Worm (Caenorhabditis elegans): ENCODE results near the gene C45G9.14.
A peak's percentile ranks its signal among the peaks of the same experiment; 100 is the strongest.

C45G9.14 gene

DNA sequence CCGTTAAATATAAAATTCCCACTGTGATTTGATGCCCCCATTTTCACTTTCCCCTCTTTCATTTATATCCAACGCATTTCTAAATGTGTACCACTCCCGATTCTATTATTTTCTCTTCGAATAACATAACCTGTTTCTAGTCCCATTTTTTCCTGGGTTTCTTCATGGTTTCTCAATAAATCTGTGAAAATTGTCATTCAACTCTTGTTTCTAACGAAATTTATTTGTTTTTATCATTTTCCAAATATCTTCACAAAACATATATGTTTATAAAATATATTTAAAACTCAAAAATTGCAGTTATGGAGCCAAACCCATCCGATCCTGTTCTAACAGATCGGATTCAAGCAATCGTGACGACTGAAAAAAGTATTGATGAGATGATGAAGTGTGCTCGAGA, 23.9 kb upstream of the C45G9.14 start, which contains the start of gene mdt-11:
Gene mdt-11, plus strand, starts transcription at position 301 of the 400 bp plus-strand sequence.
- TF ChIP-seq lin-39 (tag; optimal IDR thresholded peaks at IDR 0.05) (no peak), nhr-43 (tag; optimal IDR thresholded peaks at IDR 0.05; ENCODE audit: poor library complexity, severe bottlenecking) (no peak), unc-39 (tag; optimal IDR thresholded peaks at IDR 0.05) (no peak), nhr-28 (tag; optimal IDR thresholded peaks at IDR 0.05) (no peak), hmg-11 (tag; optimal IDR thresholded peaks at IDR 0.05) (no peak), mdl-1 (tag; optimal IDR thresholded peaks at IDR 0.05) (no peak), ama-1 (optimal IDR thresholded peaks at IDR 0.05) (no peak), tbx-2 (tag; optimal IDR thresholded peaks at IDR 0.05) (no peak), nhr-76 (tag; optimal IDR thresholded peaks at IDR 0.05) (no peak), lin-15B (tag; optimal IDR thresholded peaks at IDR 0.05) (no peak), ceh-9 (tag; optimal IDR thresholded peaks at IDR 0.05) (no peak), nhr-12 (tag; optimal IDR thresholded peaks at IDR 0.05) (no peak), nfya-1 (tag; optimal IDR thresholded peaks at IDR 0.05; ENCODE audit: insufficient read depth) (no peak), unc-62 (GFP tag; optimal IDR thresholded peaks at IDR 0.05) (no peak), eor-1 (tag; optimal IDR thresholded peaks at IDR 0.05) (no peak), lsy-12 (tag; optimal IDR thresholded peaks at IDR 0.05) (no peak), ceh-16 (tag; optimal IDR thresholded peaks at IDR 0.05) (no peak), ceh-28 (tag; optimal IDR thresholded peaks at IDR 0.05) (no peak), sea-2 (GFP tag; optimal IDR thresholded peaks at IDR 0.05) (no peak)

DNA sequence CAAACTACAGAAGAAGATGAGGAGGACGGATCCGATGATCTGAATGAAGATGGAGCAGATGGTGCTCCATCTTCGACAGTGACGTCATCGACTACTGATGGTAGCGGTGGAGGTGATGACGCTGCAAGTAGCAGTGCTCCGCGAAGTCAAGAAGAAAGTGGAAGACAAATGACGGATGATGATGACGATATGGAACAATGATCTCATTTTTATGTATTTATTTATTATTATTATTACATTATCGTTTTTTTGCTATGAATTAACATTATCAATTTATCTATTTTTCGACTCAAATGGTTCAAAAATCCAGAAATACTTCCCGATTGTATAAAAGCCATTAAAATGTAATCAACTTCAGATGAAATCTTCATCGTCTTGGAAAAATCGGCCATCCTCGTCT, 23.1 kb upstream of the C45G9.14 start, which contains the start of gene R144.3:
Gene R144.3, plus strand, starts transcription at position 301 of the 400 bp plus-strand sequence.
- no peak for TF ChIP-seq lin-39 (tag; optimal IDR thresholded peaks at IDR 0.05)
- no peak for TF ChIP-seq mdl-1 (tag; optimal IDR thresholded peaks at IDR 0.05)

DNA sequence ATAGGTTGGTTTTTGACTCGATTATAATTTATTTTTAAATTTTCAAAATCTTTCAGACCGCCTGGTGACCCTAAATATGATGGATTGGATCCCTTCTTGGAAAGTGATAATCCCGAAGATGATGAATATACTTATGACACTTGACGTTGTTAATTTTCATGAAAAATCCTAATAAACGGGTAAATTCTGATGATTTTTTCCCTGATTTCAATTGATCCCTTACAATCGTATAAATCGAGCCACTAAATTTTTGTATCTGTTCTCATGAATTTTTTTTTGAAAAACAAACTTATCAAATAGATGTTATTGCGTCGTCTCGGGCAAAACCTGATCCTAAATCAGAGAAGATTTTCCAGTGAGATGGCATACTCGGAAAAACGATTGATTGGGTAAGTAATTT, 21.8 kb upstream of the C45G9.14 start, which contains the start of gene R144.13:
Gene R144.13, plus strand, starts transcription at position 301 of the 400 bp plus-strand sequence.
- no peak for TF ChIP-seq nhr-77 (tag; optimal IDR thresholded peaks at IDR 0.05)

DNA sequence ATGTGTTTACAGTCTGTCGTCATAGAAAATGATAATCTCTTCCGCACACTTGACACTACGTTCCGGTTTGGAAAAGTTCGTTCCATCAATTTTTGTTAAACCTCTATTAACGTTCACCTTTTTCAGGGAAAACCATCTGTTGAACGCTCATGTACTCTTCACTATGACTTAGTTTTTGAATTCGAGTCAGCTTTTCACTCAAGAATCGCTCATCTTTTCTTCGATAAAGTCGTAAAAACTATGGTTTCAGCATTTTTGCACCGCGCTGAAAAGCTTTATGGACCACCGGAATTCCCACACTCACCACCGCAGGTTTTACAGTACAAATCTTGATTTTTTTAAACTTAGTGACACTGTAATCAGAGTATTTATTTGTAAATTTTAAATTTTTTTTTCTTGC, 21.2 kb upstream of the C45G9.14 start:
- no peak for TF ChIP-seq egl-5 (tag; optimal IDR thresholded peaks at IDR 0.05)
- TF ChIP-seq ceh-9 (tag; optimal IDR thresholded peaks at IDR 0.05) = no peak
- peak; percentile 16 for TF ChIP-seq ama-1 (optimal IDR thresholded peaks at IDR 0.05)
- TF ChIP-seq unc-62 (GFP tag; optimal IDR thresholded peaks at IDR 0.05) = no peak
- TF ChIP-seq fos-1 (tag; optimal IDR thresholded peaks at IDR 0.05) = no peak

DNA sequence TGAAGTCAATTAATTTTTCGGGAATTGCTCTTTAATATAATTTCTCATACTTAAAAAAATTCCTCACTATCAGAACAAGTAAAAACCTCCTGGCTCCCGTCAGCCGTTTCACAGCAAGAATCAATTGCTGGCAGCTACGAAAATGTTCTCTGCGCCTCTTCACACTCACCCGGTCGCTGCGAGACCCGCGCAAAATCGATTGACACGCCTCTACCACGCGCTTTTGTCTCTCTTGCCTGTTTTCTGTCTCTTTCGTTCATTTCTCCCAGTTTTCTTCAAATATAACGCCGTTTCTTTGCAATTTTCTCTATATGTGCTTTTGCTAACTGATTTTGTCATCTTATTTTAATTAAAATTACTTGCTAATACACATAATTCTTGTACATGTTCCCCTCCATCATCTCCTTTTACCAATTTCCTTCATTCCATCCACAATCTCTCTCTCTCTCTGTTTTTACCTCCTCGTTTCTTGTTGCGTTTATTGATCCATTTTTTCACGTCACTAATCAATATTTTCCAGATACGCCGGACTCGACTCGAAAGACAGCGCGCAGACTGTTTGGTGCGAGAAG, 20.3 kb upstream of the C45G9.14 start, which contains the start of gene pcf-11:
Gene pcf-11, plus strand, starts transcription at position 522 of the 572 bp plus-strand sequence.
- TF ChIP-seq pha-4 (tag; optimal IDR thresholded peaks at IDR 0.05) (peak; percentile 77), fkh-10 (GFP tag; optimal IDR thresholded peaks at IDR 0.05) (no peak), mdl-1 (tag; optimal IDR thresholded peaks at IDR 0.05) (peak; percentile 20), lin-15B (tag; optimal IDR thresholded peaks at IDR 0.05) (peak; percentile 80), nhr-11 (tag; optimal IDR thresholded peaks at IDR 0.05) (no peak), nhr-43 (tag; optimal IDR thresholded peaks at IDR 0.05; ENCODE audit: poor library complexity, severe bottlenecking) (peak; percentile 42), unc-62 (GFP tag; optimal IDR thresholded peaks at IDR 0.05) (no peak), unc-39 (tag; optimal IDR thresholded peaks at IDR 0.05) (no peak), nhr-76 (tag; optimal IDR thresholded peaks at IDR 0.05) (no peak), eor-1 (tag; optimal IDR thresholded peaks at IDR 0.05) (no peak), aly-2 (tag; optimal IDR thresholded peaks at IDR 0.05) (no peak), egl-5 (tag; optimal IDR thresholded peaks at IDR 0.05) (no peak), elt-1 (tag; optimal IDR thresholded peaks at IDR 0.05) (no peak), R02D3.7 (tag; optimal IDR thresholded peaks at IDR 0.05) (no peak), nhr-28 (tag; optimal IDR thresholded peaks at IDR 0.05) (no peak), ceh-28 (tag; optimal IDR thresholded peaks at IDR 0.05) (peak; percentile 81), skn-1 (tag; optimal IDR thresholded peaks at IDR 0.05) (peak; percentile 3), sea-2 (GFP tag; optimal IDR thresholded peaks at IDR 0.05) (peak; percentile 3), nhr-77 (tag; optimal IDR thresholded peaks at IDR 0.05) (no peak), pqm-1 (tag; optimal IDR thresholded peaks at IDR 0.05) (peak; percentile 6), fos-1 (tag; optimal IDR thresholded peaks at IDR 0.05) (no peak), jun-1 (tag; optimal IDR thresholded peaks at IDR 0.05) (no peak), nfya-1 (tag; optimal IDR thresholded peaks at IDR 0.05; ENCODE audit: insufficient read depth) (peak; percentile 87), hmg-11 (tag; optimal IDR thresholded peaks at IDR 0.05) (peak; percentile 56), fkh-2 (tag; optimal IDR thresholded peaks at IDR 0.05) (no peak), nhr-67 (tag; optimal IDR thresholded peaks at IDR 0.05) (no peak), elt-2 (tag; optimal IDR thresholded peaks at IDR 0.05) (peak; percentile 41), snpc-4 (tag; optimal IDR thresholded peaks at IDR 0.05) (no peak), nhr-25 (tag; optimal IDR thresholded peaks at IDR 0.05) (peak; percentile 28), ceh-82 (tag; optimal IDR thresholded peaks at IDR 0.05) (no peak), elt-3 (tag; optimal IDR thresholded peaks at IDR 0.05) (no peak), nhr-23 (tag; optimal IDR thresholded peaks at IDR 0.05) (peak; percentile 34), mml-1 (tag; optimal IDR thresholded peaks at IDR 0.05) (no peak), lin-39 (tag; optimal IDR thresholded peaks at IDR 0.05) (peak; percentile 86), zag-1 (tag; optimal IDR thresholded peaks at IDR 0.05) (no peak), tbx-2 (tag; optimal IDR thresholded peaks at IDR 0.05) (no peak), nhr-237 (tag; optimal IDR thresholded peaks at IDR 0.05) (no peak)
